Worm (Caenorhabditis elegans): ENCODE measurements around the gene tkr-2.

DNA sequence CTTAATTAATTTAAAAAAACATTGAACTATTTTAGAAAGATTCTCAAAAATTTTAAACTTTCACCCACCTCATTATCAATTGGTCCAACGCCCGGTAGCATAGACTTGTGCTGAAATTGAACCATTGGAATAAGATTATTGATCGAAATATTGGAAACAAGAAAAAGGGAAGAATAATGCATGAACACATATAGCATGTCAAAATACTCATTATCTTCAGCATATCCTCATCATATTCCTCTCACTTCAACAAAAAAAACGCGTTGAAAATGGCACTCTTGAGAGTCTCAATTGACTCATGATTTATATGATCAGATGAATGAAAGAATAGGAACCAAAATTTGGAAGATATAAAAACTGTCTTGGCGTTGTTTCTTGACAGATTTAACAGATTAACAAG, 18.1 kb upstream of the tkr-2 start, which contains the start of gene unc-77:
- no peak for TF ChIP-seq W03F9.2 (tag; optimal IDR thresholded peaks at IDR 0.05)
- TF ChIP-seq him-1 (tag; optimal IDR thresholded peaks at IDR 0.05): no peak

All from whole organism, L4/young adult.